Fruit fly (Drosophila melanogaster) whole organism, adult: Measurements from ENCODE around the gene CG3655.

Experiments used
- CG11617 ChIP-seq: fragments of 200-800 bp; sonication (Bioruptor generic); optimal IDR thresholded peaks from 2 replicates; lab custom pipeline; 2017; ENCODE audit warnings: mild to moderate bottlenecking, missing biosample characterization, missing genetic modification reagents, missing genetic modification characterization
- CG12768 ChIP-seq: fragments of 200-800 bp; sonication (Bioruptor generic); optimal IDR thresholded peaks from 2 replicates; lab custom pipeline; 2017; ENCODE audit warnings: missing biosample characterization, missing genetic modification characterization, mild to moderate bottlenecking, moderate library complexity, missing genetic modification reagents
- CG14711 ChIP-seq: fragments of 200-800 bp; sonication (Bioruptor generic); optimal IDR thresholded peaks from 2 replicates; lab custom pipeline; 2018; ENCODE audit warnings: missing biosample characterization, mild to moderate bottlenecking, missing genetic modification characterization, moderate library complexity
- CG1620 ChIP-seq: fragments of 200-800 bp; sonication (Bioruptor generic); optimal IDR thresholded peaks from 2 replicates; lab custom pipeline; 2016; ENCODE audit warnings: missing biosample characterization, missing genetic modification characterization
- CG7045 ChIP-seq: fragments of 200-800 bp; sonication (Bioruptor generic); optimal IDR thresholded peaks from 2 replicates; lab custom pipeline; 2017; ENCODE audit warnings: missing biosample characterization, mild to moderate bottlenecking, missing genetic modification characterization
- CG7101 ChIP-seq: fragments of 200-800 bp; sonication (Bioruptor generic); optimal IDR thresholded peaks from 2 replicates; lab custom pipeline; 2018; ENCODE audit warnings: missing biosample characterization, mild to moderate bottlenecking, missing genetic modification characterization, moderate library complexity
- Clk ChIP-seq: fragments of 200-800 bp; sonication (Bioruptor generic); optimal IDR thresholded peaks from 2 replicates; lab custom pipeline; 2017; ENCODE audit warnings: missing biosample characterization, missing genetic modification characterization
- cic ChIP-seq: fragments of 200-800 bp; sonication (Bioruptor generic); optimal IDR thresholded peaks from 2 replicates; lab custom pipeline; 2017; ENCODE audit warnings: missing biosample characterization, mild to moderate bottlenecking, missing genetic modification characterization, moderate library complexity
- cnc ChIP-seq, 2 experiments: fragments of >200 bp; optimal IDR thresholded peaks; 2 replicates each; lab custom pipeline; 2017
- kay ChIP-seq: fragments of 200-800 bp; sonication (Bioruptor generic); peaks from one replicate; lab custom pipeline; 2016; ENCODE audit warnings: missing biosample characterization, missing genetic modification characterization, borderline replicate concordance
- ovo ChIP-seq: fragments of 200-800 bp; sonication (Bioruptor generic); optimal IDR thresholded peaks from 2 replicates; lab custom pipeline; 2016; ENCODE audit warnings: missing biosample characterization, missing genetic modification characterization

DNA sequence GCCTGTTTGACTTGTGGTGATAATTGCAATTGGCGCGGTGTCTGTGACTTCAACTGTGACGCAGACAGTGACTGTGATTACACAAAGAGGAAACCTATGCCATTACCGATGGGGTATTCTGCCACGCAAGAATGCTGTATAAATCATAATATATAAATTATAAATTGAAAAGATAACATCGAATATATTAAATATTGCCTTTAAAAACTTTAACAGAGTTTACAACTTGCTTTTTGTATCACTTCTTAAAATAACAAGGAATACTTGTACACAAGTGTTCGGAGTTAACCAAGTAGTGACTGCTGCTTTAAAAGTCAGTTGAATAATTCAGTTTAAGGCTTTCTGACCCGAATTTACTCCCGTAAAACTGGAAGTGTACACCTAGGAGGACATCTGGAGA lies 45.2 kb upstream of the CG3655 start, which contains the start of gene CG11379:
- no peak for TF ChIP-seq CG14711
- no peak for TF ChIP-seq CG1620 (GFP tag; lab: Kevin White, UChicago)
- TF ChIP-seq CG11617 = no peak
- no peak for TF ChIP-seq CG7045 (GFP tag; lab: Kevin White, UChicago)
- no peak for TF ChIP-seq Clk (GFP tag; lab: Kevin White, UChicago)
- no peak for TF ChIP-seq CG7101
- TF ChIP-seq cnc (optimal IDR thresholded peaks at IDR 0.05; lab: Kevin White, UChicago) = no peak
- TF ChIP-seq ovo (GFP tag; lab: Kevin White, UChicago) = no peak
- no peak for TF ChIP-seq CG12768 (GFP tag; lab: Kevin White, UChicago)
- TF ChIP-seq kay (GFP tag; lab: Kevin White, UChicago) = no peak
- TF ChIP-seq cic (GFP tag; lab: Kevin White, UChicago) = no peak
